Worm (Caenorhabditis elegans) whole organism, early embryonic: ENCODE data around the gene lin-12.

Source experiments
- B0310.2 ChIP-seq: sonication (generic microtip); optimal IDR thresholded peaks from 2 replicates; lab custom pipeline; 2016; ENCODE audit warnings: mild to moderate bottlenecking, missing genetic modification characterization, missing compliant biosample characterization
- F13C5.2 ChIP-seq: sonication (generic microtip); optimal IDR thresholded peaks from 2 replicates; lab custom pipeline; 2017; ENCODE audit warnings: mild to moderate bottlenecking, missing genetic modification characterization, inconsistent platforms, missing compliant biosample characterization
- aly-1 ChIP-seq: sonication (generic microtip); optimal IDR thresholded peaks from 2 replicates; lab custom pipeline; 2016; ENCODE audit warnings: missing genetic modification characterization, missing compliant biosample characterization
- ama-1 ChIP-seq: fragments of 150-350 bp; optimal IDR thresholded peaks from 2 replicates; lab custom pipeline; 2014
- ceh-13 ChIP-seq: fragments of 200-800 bp; sonication (Bioruptor generic); optimal IDR thresholded peaks from 2 replicates; lab custom pipeline; 2018; ENCODE audit warnings: mild to moderate bottlenecking, missing genetic modification characterization, missing compliant biosample characterization
- ceh-36 ChIP-seq: sonication (generic microtip); optimal IDR thresholded peaks from 2 replicates; lab custom pipeline; 2016; ENCODE audit warnings: missing genetic modification characterization, inconsistent platforms, missing compliant biosample characterization
- ets-7 ChIP-seq: sonication (generic microtip); optimal IDR thresholded peaks from 2 replicates; lab custom pipeline; 2016; ENCODE audit warnings: missing genotype, missing genetic modification characterization, missing compliant biosample characterization
- flt-1 ChIP-seq: fragments of 200-800 bp; sonication (Bioruptor generic); IDR thresholded peaks from 2 replicates; pipeline ENCODE4 v1.3.6; 2022; ENCODE audit warnings: missing genetic modification characterization, missing compliant biosample characterization
- hmbx-1 ChIP-seq: sonication (generic microtip); optimal IDR thresholded peaks from 2 replicates; lab custom pipeline; 2016; ENCODE audit warnings: mild to moderate bottlenecking, missing genetic modification characterization, missing compliant biosample characterization
- hmg-4 ChIP-seq: fragments of 200-800 bp; sonication (Bioruptor generic); optimal IDR thresholded peaks from 2 replicates; lab custom pipeline; 2018; ENCODE audit warnings: mild to moderate bottlenecking, missing genetic modification characterization, missing compliant biosample characterization
- hnd-1 ChIP-seq: sonication (generic microtip); optimal IDR thresholded peaks from 2 replicates; lab custom pipeline; 2016; ENCODE audit warnings: missing genetic modification characterization, missing compliant biosample characterization
- pes-1 ChIP-seq: fragments of 200-800 bp; sonication (Bioruptor generic); IDR thresholded peaks from 2 replicates; pipeline ENCODE4 v1.3.6; 2022; ENCODE audit warnings: missing genetic modification reagents, missing genetic modification characterization, missing compliant biosample characterization
- scrt-1 ChIP-seq: fragments of 200-800 bp; sonication (Bioruptor generic); IDR thresholded peaks from 2 replicates; pipeline ENCODE4 v1.3.6; 2022; ENCODE audit warnings: missing genetic modification characterization, missing compliant biosample characterization
- sea-1 ChIP-seq: fragments of 200-800 bp; sonication (Bioruptor generic); conservative IDR thresholded peaks from 2 replicates; pipeline ENCODE4 v1.3.6; 2022; ENCODE audit warnings: missing genetic modification characterization, missing compliant biosample characterization
- tbx-11 ChIP-seq: fragments of 200-800 bp; sonication (Bioruptor generic); IDR thresholded peaks from 2 replicates; pipeline ENCODE4 v1.3.6; 2022; ENCODE audit warnings: missing genetic modification characterization, missing compliant biosample characterization
- tbx-37 ChIP-seq: fragments of 200-800 bp; sonication (Bioruptor generic); conservative IDR thresholded peaks from 2 replicates; pipeline ENCODE4 v1.3.6; 2022; ENCODE audit warnings: missing genetic modification reagents, missing genetic modification characterization, missing compliant biosample characterization
- tra-4 ChIP-seq: sonication (generic microtip); optimal IDR thresholded peaks from 2 replicates; lab custom pipeline; 2017; ENCODE audit warnings: missing genetic modification characterization, missing compliant biosample characterization

Gene lin-12

DNA sequence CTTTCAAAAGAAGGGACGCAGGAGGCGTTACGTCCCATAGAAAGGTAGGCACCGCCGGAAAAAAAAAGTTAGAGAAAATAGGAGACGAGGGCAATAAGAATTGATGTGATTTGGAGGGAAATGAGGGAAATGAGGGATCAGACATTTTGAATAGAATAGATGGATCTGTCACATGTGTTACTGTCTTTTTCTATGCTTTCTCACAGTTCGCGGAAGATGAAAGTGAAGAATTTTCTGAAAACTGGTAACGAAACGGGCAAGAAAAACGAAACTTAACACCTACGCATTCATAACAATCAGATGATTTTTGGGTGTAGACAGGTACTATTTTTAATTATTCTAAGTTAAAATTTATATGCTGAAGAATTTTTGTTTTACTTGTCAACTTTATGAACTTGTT, 33.6 kb downstream of the lin-12 start, which contains the start of gene R107.9:
R107.9 (plus strand) TSS at position 301 of the 400 bp plus-strand sequence.
- no peak for TF ChIP-seq ceh-13
- no peak for TF ChIP-seq pes-1 (GFP tag; lab: Robert Waterston, UW)
- TF ChIP-seq hnd-1 (tag; lab: Kevin White, UChicago): no peak
- no peak for TF ChIP-seq hmg-4
- TF ChIP-seq scrt-1 (GFP tag; lab: Robert Waterston, UW): no peak
- TF ChIP-seq aly-1 (tag; lab: Kevin White, UChicago): no peak
- no peak for TF ChIP-seq ceh-36 (tag; lab: Kevin White, UChicago)
- no peak for TF ChIP-seq sea-1
- TF ChIP-seq tra-4 (tag; lab: Kevin White, UChicago): no peak
- no peak for TF ChIP-seq tbx-37 (GFP tag; lab: Robert Waterston, UW)
- no peak for TF ChIP-seq ama-1 (lab: Kevin White, UChicago)
- TF ChIP-seq F13C5.2 (tag; lab: Kevin White, UChicago): no peak
- no peak for TF ChIP-seq flt-1 (GFP tag; lab: Robert Waterston, UW)
- no peak for TF ChIP-seq B0310.2 (tag; lab: Kevin White, UChicago)
- TF ChIP-seq ets-7: no peak
- no peak for TF ChIP-seq hmbx-1 (tag; lab: Kevin White, UChicago)
- TF ChIP-seq tbx-11 (GFP tag; lab: Robert Waterston, UW): no peak

ce11 chrIII:9035037-9035436, 36.2 kb downstream of the lin-12 start:
- TF ChIP-seq ceh-36 (tag; lab: Kevin White, UChicago) (no peak), tbx-11 (GFP tag; lab: Robert Waterston, UW) (no peak), ceh-13 (no peak), sea-1 (no peak), scrt-1 (GFP tag; lab: Robert Waterston, UW) (no peak), F13C5.2 (tag; lab: Kevin White, UChicago) (no peak), tbx-37 (GFP tag; lab: Robert Waterston, UW) (no peak), tra-4 (tag; lab: Kevin White, UChicago) (no peak), hnd-1 (tag; lab: Kevin White, UChicago) (no peak), aly-1 (tag; lab: Kevin White, UChicago) (no peak), ama-1 (lab: Kevin White, UChicago) (no peak), hmbx-1 (tag; lab: Kevin White, UChicago) (no peak), flt-1 (GFP tag; lab: Robert Waterston, UW) (no peak), ets-7 (no peak)

DNA sequence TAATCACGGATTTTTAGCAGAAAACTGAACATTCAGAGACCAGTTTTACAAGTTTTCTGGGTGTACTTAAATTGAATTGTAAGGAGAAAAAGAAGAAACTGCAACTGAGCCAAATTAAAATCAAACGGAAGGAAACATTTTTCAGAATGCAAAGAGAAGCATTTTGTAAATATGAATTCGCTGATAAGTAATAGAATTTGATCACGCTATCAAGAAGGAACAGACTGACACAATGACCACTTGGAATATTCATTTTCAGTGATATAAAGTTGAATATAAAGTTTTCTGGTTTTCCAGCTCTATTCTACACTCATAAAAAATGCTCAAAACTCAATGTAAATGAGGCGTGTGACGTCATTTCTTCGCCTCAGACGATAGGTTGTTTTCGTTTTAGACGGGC, 37.1 kb downstream of the lin-12 start:
- TF ChIP-seq hmg-4 (no peak), ets-7 (no peak), F13C5.2 (tag; lab: Kevin White, UChicago) (no peak), ceh-36 (tag; lab: Kevin White, UChicago) (no peak), sea-1 (no peak), scrt-1 (GFP tag; lab: Robert Waterston, UW) (no peak), ceh-13 (no peak), tbx-11 (GFP tag; lab: Robert Waterston, UW) (no peak), B0310.2 (tag; lab: Kevin White, UChicago) (no peak), hmbx-1 (tag; lab: Kevin White, UChicago) (no peak), hnd-1 (tag; lab: Kevin White, UChicago) (no peak), ama-1 (lab: Kevin White, UChicago) (no peak), aly-1 (tag; lab: Kevin White, UChicago) (no peak), pes-1 (GFP tag; lab: Robert Waterston, UW) (no peak), tra-4 (tag; lab: Kevin White, UChicago) (no peak), flt-1 (GFP tag; lab: Robert Waterston, UW) (no peak), tbx-37 (GFP tag; lab: Robert Waterston, UW) (no peak)

DNA sequence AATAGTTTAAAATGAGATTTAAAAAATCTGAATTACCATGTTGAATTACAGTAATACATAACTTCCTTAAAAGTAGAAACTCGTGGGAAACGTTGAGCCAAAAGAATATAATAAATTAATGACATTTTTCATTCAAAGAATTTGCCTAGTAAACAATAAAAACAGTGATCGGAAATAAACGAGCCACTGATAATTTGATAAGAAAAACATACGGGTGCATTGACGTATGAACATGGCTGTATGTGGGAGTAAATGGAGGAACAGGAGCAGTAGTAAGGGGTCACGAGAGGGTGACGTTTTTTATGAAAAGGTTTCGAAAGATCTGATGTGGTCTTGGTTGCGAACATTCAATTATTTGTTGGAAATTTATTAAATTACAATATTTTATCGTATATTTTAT, 40.5 kb downstream of the lin-12 start:
- TF ChIP-seq ets-7 (no peak), ceh-13 (no peak), pes-1 (GFP tag; lab: Robert Waterston, UW) (no peak), ama-1 (lab: Kevin White, UChicago) (no peak), ceh-36 (tag; lab: Kevin White, UChicago) (no peak), B0310.2 (tag; lab: Kevin White, UChicago) (no peak), hnd-1 (tag; lab: Kevin White, UChicago) (no peak), F13C5.2 (tag; lab: Kevin White, UChicago) (no peak)

ce11 chrIII:9026951-9027350, 44.3 kb downstream of the lin-12 start, which contains the start of gene F59B2.13:
Gene F59B2.13 (minus strand): TSS chrIII:9027051.
- TF ChIP-seq ama-1 (lab: Kevin White, UChicago) (no peak), hmg-4 (no peak), hnd-1 (tag; lab: Kevin White, UChicago) (no peak), hmbx-1 (tag; lab: Kevin White, UChicago) (no peak), pes-1 (GFP tag; lab: Robert Waterston, UW) (no peak), F13C5.2 (tag; lab: Kevin White, UChicago) (no peak), scrt-1 (GFP tag; lab: Robert Waterston, UW) (no peak), ceh-13 (no peak), ceh-36 (tag; lab: Kevin White, UChicago) (no peak), aly-1 (tag; lab: Kevin White, UChicago) (no peak), ets-7 (no peak), tra-4 (tag; lab: Kevin White, UChicago) (no peak), B0310.2 (tag; lab: Kevin White, UChicago) (no peak), tbx-37 (GFP tag; lab: Robert Waterston, UW) (no peak)

ce11 chrIII:9023601-9024000, 47.7 kb downstream of the lin-12 start:
- no peak for TF ChIP-seq flt-1 (GFP tag; lab: Robert Waterston, UW)
- no peak for TF ChIP-seq ama-1 (lab: Kevin White, UChicago)
- TF ChIP-seq hmg-4: no peak
- no peak for TF ChIP-seq pes-1 (GFP tag; lab: Robert Waterston, UW)
- TF ChIP-seq tbx-11 (GFP tag; lab: Robert Waterston, UW): no peak
- TF ChIP-seq tra-4 (tag; lab: Kevin White, UChicago): no peak
- TF ChIP-seq tbx-37 (GFP tag; lab: Robert Waterston, UW): no peak
- no peak for TF ChIP-seq F13C5.2 (tag; lab: Kevin White, UChicago)
- TF ChIP-seq hnd-1 (tag; lab: Kevin White, UChicago): no peak
- no peak for TF ChIP-seq ceh-36 (tag; lab: Kevin White, UChicago)
- TF ChIP-seq aly-1 (tag; lab: Kevin White, UChicago): no peak

DNA sequence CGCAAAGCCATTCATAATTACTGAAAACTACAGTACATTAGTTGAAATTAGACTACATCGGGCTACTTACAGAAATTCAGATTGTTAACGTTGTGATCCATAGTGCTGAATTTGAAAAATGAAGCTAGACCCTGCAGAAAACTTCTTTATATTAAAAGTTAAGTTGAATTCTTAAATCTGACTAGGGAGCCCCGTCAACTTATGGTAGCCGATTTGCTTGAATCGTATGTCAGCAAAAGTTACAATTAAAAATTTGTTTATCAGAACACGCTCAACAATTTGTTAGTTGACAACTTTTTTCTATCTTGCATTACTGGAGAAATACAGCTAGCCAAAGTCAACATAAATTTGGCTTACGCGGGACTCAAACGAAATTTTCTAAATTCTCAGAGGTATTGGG, 48.7 kb downstream of the lin-12 start, which contains the start of gene F59B2.14:
F59B2.14 (minus strand) TSS at position 101 of the 400 bp plus-strand sequence.
- TF ChIP-seq ceh-36 (tag; lab: Kevin White, UChicago) (no peak), ceh-13 (no peak), hnd-1 (tag; lab: Kevin White, UChicago) (no peak), ets-7 (no peak), tra-4 (tag; lab: Kevin White, UChicago) (no peak), B0310.2 (tag; lab: Kevin White, UChicago) (no peak), tbx-37 (GFP tag; lab: Robert Waterston, UW) (no peak), tbx-11 (GFP tag; lab: Robert Waterston, UW) (no peak), ama-1 (lab: Kevin White, UChicago) (no peak)
